Worm (Caenorhabditis elegans) whole organism, L4 larva: ENCODE measurements around the gene C16C8.9.

Experiments used
- F10B5.3 ChIP-seq: sonication (generic microtip); optimal IDR thresholded peaks from 2 replicates; lab custom pipeline; 2016; ENCODE audit warnings: mild to moderate bottlenecking, missing genetic modification characterization, missing compliant biosample characterization
- ZK546.5 ChIP-seq, 2 experiments: sonication (generic microtip); optimal IDR thresholded peaks; 2 replicates each; lab custom pipeline; 2017; ENCODE audit warnings: missing biosample characterization in 2 of 2, missing genetic modification characterization in 2 of 2
- arid-1 ChIP-seq: fragments of 200-800 bp; sonication (Bioruptor generic); conservative IDR thresholded peaks from 2 replicates; pipeline ENCODE4 v1.3.6; 2022; ENCODE audit warnings: missing genetic modification reagents, missing genetic modification characterization, missing compliant biosample characterization
- attf-4 ChIP-seq: sonication (generic microtip); optimal IDR thresholded peaks from 3 replicates; lab custom pipeline; 2017; ENCODE audit warnings: missing biosample characterization, missing genetic modification characterization
- ceh-44 ChIP-seq: fragments of 200-800 bp; sonication (Bioruptor generic); IDR thresholded peaks from 2 replicates; pipeline ENCODE4 v1.3.6; 2022; ENCODE audit warnings: missing genetic modification reagents, missing genetic modification characterization, missing compliant biosample characterization
- ceh-62 ChIP-seq: sonication (generic microtip); optimal IDR thresholded peaks from 2 replicates; lab custom pipeline; 2017; ENCODE audit warnings: missing biosample characterization, missing genetic modification characterization
- cey-2 ChIP-seq: sonication (generic microtip); optimal IDR thresholded peaks from 3 replicates; lab custom pipeline; 2017; ENCODE audit warnings: missing genetic modification characterization, mild to moderate bottlenecking, missing compliant biosample characterization, antibody characterized with exemption, borderline replicate concordance; ENCODE audit not compliant: insufficient read depth
- ctbp-1 ChIP-seq: fragments of 200-800 bp; sonication (Bioruptor generic); IDR thresholded peaks from 2 replicates; pipeline ENCODE4 v1.3.6; 2022; ENCODE audit warnings: missing genetic modification reagents, missing genetic modification characterization, missing compliant biosample characterization
- daf-19 ChIP-seq: fragments of 200-800 bp; sonication (Bioruptor generic); conservative IDR thresholded peaks from 2 replicates; pipeline ENCODE4 v1.3.6; 2022; ENCODE audit warnings: missing genetic modification characterization, missing compliant biosample characterization
- daf-8 ChIP-seq: fragments of 200-800 bp; sonication (Bioruptor generic); IDR thresholded peaks from 2 replicates; pipeline ENCODE4 v1.3.6; 2022; ENCODE audit warnings: missing genetic modification characterization, missing compliant biosample characterization
- dmd-9 ChIP-seq: fragments of 200-800 bp; sonication (Bioruptor generic); IDR thresholded peaks from 2 replicates; pipeline ENCODE4 v1.3.6; 2022; ENCODE audit warnings: missing genetic modification reagents, missing genetic modification characterization, missing compliant biosample characterization
- egl-43 ChIP-seq: fragments of 200-800 bp; sonication (Bioruptor generic); IDR thresholded peaks from 2 replicates; pipeline ENCODE4 v1.3.6; 2022; ENCODE audit warnings: missing genetic modification reagents, missing genetic modification characterization, missing compliant biosample characterization
- gei-8 ChIP-seq: fragments of 200-800 bp; sonication (Bioruptor generic); optimal IDR thresholded peaks from 2 replicates; lab custom pipeline; 2018; ENCODE audit warnings: mild to moderate bottlenecking, missing genetic modification characterization, missing compliant biosample characterization
- hif-1 ChIP-seq, 2 experiments: sonication (generic microtip); optimal IDR thresholded peaks; 2 replicates each; lab custom pipeline; 2016 to 2017; ENCODE audit warnings: missing compliant biosample characterization in 2 of 2, missing genetic modification characterization in 2 of 2, missing genetic modification reagents in 2 of 2, missing genotype in 2 of 2, mild to moderate bottlenecking in 1 of 2
- jun-1 ChIP-seq: fragments of 150-350 bp; optimal IDR thresholded peaks from 2 replicates; lab custom pipeline; 2014; ENCODE audit warnings: missing biosample characterization, missing genetic modification reagents, missing genetic modification characterization
- lin-15B ChIP-seq: fragments of 150-350 bp; sonication (generic microtip); optimal IDR thresholded peaks from 3 replicates; lab custom pipeline; 2014; ENCODE audit warnings: missing biosample characterization, missing genetic modification characterization
- lin-38 ChIP-seq: fragments of 200-800 bp; sonication (Bioruptor generic); IDR thresholded peaks from 2 replicates; pipeline ENCODE4 v1.3.6; 2022; ENCODE audit warnings: missing genetic modification reagents, missing genetic modification characterization, missing compliant biosample characterization
- lin-39 ChIP-seq: fragments of 150-350 bp; optimal IDR thresholded peaks from 2 replicates; lab custom pipeline; 2014; ENCODE audit warnings: missing biosample characterization, missing genetic modification reagents, missing genetic modification characterization
- lir-3 ChIP-seq: sonication (generic microtip); optimal IDR thresholded peaks from 2 replicates; lab custom pipeline; 2016; ENCODE audit warnings: mild to moderate bottlenecking, missing genetic modification characterization, missing compliant biosample characterization
- mdl-1 ChIP-seq, 2 experiments: fragments of 150-350 bp in 1 of 2; sonication (generic microtip) in 1 of 2; optimal IDR thresholded peaks; 2 replicates each; lab custom pipeline; 2014 to 2017; ENCODE audit warnings: missing biosample characterization in 2 of 2, missing genetic modification characterization in 2 of 2
- nhr-111 ChIP-seq: fragments of 200-800 bp; sonication (Bioruptor generic); optimal IDR thresholded peaks from 2 replicates; lab custom pipeline; 2018; ENCODE audit warnings: mild to moderate bottlenecking, missing genetic modification characterization, missing compliant biosample characterization
- nhr-237 ChIP-seq: sonication (generic microtip); optimal IDR thresholded peaks from 2 replicates; lab custom pipeline; 2017; ENCODE audit warnings: missing biosample characterization, missing genetic modification characterization
- nhr-41 ChIP-seq: fragments of 200-800 bp; sonication (Bioruptor generic); IDR thresholded peaks from 2 replicates; pipeline ENCODE4 v1.3.6; 2022; ENCODE audit warnings: missing genetic modification reagents, missing genetic modification characterization, missing compliant biosample characterization
- nhr-76 ChIP-seq: fragments of 150-350 bp; optimal IDR thresholded peaks from 2 replicates; lab custom pipeline; 2014; ENCODE audit warnings: missing biosample characterization, missing genetic modification characterization
- nhr-77 ChIP-seq: fragments of 150-350 bp; optimal IDR thresholded peaks from 2 replicates; lab custom pipeline; 2014; ENCODE audit warnings: missing biosample characterization, missing genetic modification characterization
- pha-4 ChIP-seq, 2 experiments: fragments of 150-350 bp in 1 of 2; fragments of 200-800 bp in 1 of 2; sonication (Bioruptor generic) in 1 of 2; IDR thresholded peaks in 1 of 2; optimal IDR thresholded peaks in 1 of 2; 2 replicates each; pipeline versions ENCODE4 v1.3.6 to Lab custom; 2014 to 2022; ENCODE audit warnings: missing genetic modification characterization in 2 of 2, missing genetic modification reagents in 2 of 2, missing biosample characterization in 1 of 2, missing compliant biosample characterization in 1 of 2
- php-3 ChIP-seq: fragments of 200-800 bp; sonication (Bioruptor generic); IDR thresholded peaks from 2 replicates; pipeline ENCODE4 v1.3.6; 2022; ENCODE audit warnings: missing genetic modification reagents, missing genetic modification characterization, missing compliant biosample characterization
- pqm-1 ChIP-seq: sonication (generic microtip); optimal IDR thresholded peaks from 2 replicates; lab custom pipeline; 2017; ENCODE audit warnings: missing biosample characterization, missing genetic modification characterization
- rbr-2 ChIP-seq: sonication (generic microtip); optimal IDR thresholded peaks from 2 replicates; lab custom pipeline; 2016; ENCODE audit warnings: missing genotype, missing genetic modification characterization, missing compliant biosample characterization
- sdz-12 ChIP-seq: fragments of 200-800 bp; sonication (Bioruptor generic); optimal IDR thresholded peaks from 2 replicates; lab custom pipeline; 2018; ENCODE audit warnings: mild to moderate bottlenecking, missing genetic modification characterization, missing compliant biosample characterization
- set-16 ChIP-seq: fragments of 200-800 bp; sonication (Bioruptor generic); IDR thresholded peaks from 2 replicates; pipeline ENCODE4 v1.3.6; 2022; ENCODE audit warnings: missing genetic modification reagents, missing genetic modification characterization, missing compliant biosample characterization
- snpc-1.2 ChIP-seq: fragments of 200-800 bp; sonication (Bioruptor generic); IDR thresholded peaks from 2 replicates; pipeline ENCODE4 v1.3.6; 2022; ENCODE audit warnings: missing genetic modification reagents, missing genetic modification characterization, missing compliant biosample characterization
- snpc-4 ChIP-seq: fragments of 150-350 bp; optimal IDR thresholded peaks from 2 replicates; lab custom pipeline; 2014; ENCODE audit warnings: missing biosample characterization, missing genetic modification characterization
- spr-1 ChIP-seq: sonication (generic microtip); optimal IDR thresholded peaks from 2 replicates; lab custom pipeline; 2016; ENCODE audit warnings: mild to moderate bottlenecking, missing genetic modification characterization, missing compliant biosample characterization
- spr-3 ChIP-seq: fragments of 200-800 bp; sonication (Bioruptor generic); optimal IDR thresholded peaks from 2 replicates; lab custom pipeline; 2018; ENCODE audit warnings: mild to moderate bottlenecking, missing genetic modification characterization, missing compliant biosample characterization
- unc-130 ChIP-seq: sonication (generic microtip); optimal IDR thresholded peaks from 2 replicates; lab custom pipeline; 2016; ENCODE audit warnings: missing genetic modification reagents, missing genetic modification characterization, missing compliant biosample characterization
- unc-39 ChIP-seq: sonication (generic microtip); optimal IDR thresholded peaks from 2 replicates; lab custom pipeline; 2017; ENCODE audit warnings: missing biosample characterization, missing genetic modification characterization
- zag-1 ChIP-seq: fragments of 150-350 bp; optimal IDR thresholded peaks from 2 replicates; lab custom pipeline; 2014; ENCODE audit warnings: missing biosample characterization, missing genetic modification characterization
- zfp-3 ChIP-seq: fragments of 200-800 bp; sonication (Bioruptor generic); conservative IDR thresholded peaks from 2 replicates; pipeline ENCODE4 v1.3.6; 2022; ENCODE audit warnings: missing genetic modification reagents, missing genetic modification characterization, missing compliant biosample characterization
- zip-11 ChIP-seq: fragments of 200-800 bp; sonication (Bioruptor generic); IDR thresholded peaks from 2 replicates; pipeline ENCODE4 v1.3.6; 2022; ENCODE audit warnings: missing genetic modification characterization, missing compliant biosample characterization
- ztf-11 ChIP-seq: fragments of 150-350 bp; optimal IDR thresholded peaks from 2 replicates; lab custom pipeline; 2014; ENCODE audit warnings: missing biosample characterization, missing genetic modification characterization
- ztf-7 ChIP-seq: fragments of 150-350 bp; optimal IDR thresholded peaks from 2 replicates; lab custom pipeline; 2014; ENCODE audit warnings: missing biosample characterization, missing genetic modification characterization

The C16C8.9 gene

ce11 chrII:3460048-3460447, 2.9 kb downstream of the C16C8.9 start, which contains the start of gene C16C8.7:
Gene C16C8.7 (minus strand): TSS chrII:3460148.
- TF ChIP-seq lin-15B (tag; lab: Kevin White, UChicago), result no peak
- no peak for TF ChIP-seq ctbp-1 (GFP tag; lab: Robert Waterston, UW)
- no peak for TF ChIP-seq nhr-76 (tag; lab: Kevin White, UChicago)
- TF ChIP-seq lin-39, result no peak
- no peak for TF ChIP-seq zag-1 (tag; lab: Kevin White, UChicago)
- TF ChIP-seq F10B5.3 (tag; lab: Kevin White, UChicago), result no peak
- TF ChIP-seq lin-38 (GFP tag; lab: Robert Waterston, UW), result no peak
- no peak for TF ChIP-seq ztf-7 (tag; lab: Kevin White, UChicago)

DNA sequence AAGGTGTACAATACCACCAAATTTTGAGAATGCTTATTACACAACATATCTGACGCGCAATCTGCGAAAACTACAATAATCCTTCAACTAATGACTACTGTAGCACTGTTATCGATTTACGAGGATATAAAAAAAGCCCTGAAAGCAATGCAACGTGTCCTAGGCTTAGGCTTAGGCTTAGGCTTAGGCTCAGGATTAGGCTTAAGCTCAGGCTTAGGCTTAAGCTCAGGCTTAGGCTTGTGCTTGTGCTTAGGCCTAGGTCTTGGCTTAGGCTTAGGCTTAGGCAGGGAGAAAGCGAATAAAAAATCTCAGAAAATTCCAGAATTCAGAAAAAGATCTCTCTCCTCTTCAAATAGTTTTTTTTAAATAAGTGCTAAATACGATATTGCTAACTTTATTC, 3.8 kb downstream of the C16C8.9 start:
- TF ChIP-seq zip-11 (no peak), zfp-3 (GFP tag; lab: Robert Waterston, UW) (no peak), jun-1 (tag; lab: Kevin White, UChicago) (no peak), nhr-77 (tag; lab: Kevin White, UChicago) (no peak), egl-43 (no peak), ztf-7 (tag; lab: Kevin White, UChicago) (no peak)

- no peak for TF ChIP-seq daf-8 (GFP tag; lab: Robert Waterston, UW)
- no peak for TF ChIP-seq mdl-1 (tag; optimal IDR thresholded peaks at IDR 0.05; lab: Kevin White, UChicago)
- no peak for TF ChIP-seq rbr-2 (tag; lab: Kevin White, UChicago)
- no peak for TF ChIP-seq hif-1 (tag; optimal IDR thresholded peaks at IDR 0.05; lab: Kevin White, UChicago)
- TF ChIP-seq lin-15B (tag; lab: Kevin White, UChicago), result no peak
- no peak for TF ChIP-seq gei-8 (GFP tag; lab: Kevin White, UChicago)
- no peak for TF ChIP-seq php-3 (GFP tag; lab: Robert Waterston, UW)
- TF ChIP-seq zip-11, result no peak
- no peak for TF ChIP-seq sdz-12
- no peak for TF ChIP-seq ztf-11 (tag; lab: Kevin White, UChicago)
Observed at ce11 chrII:3458209-3458608, 4.8 kb downstream of the C16C8.9 start, which contains the start of the genes C16C8.26 and C16C8.19. Gene C16C8.26 (minus strand): TSS chrII:3458309. Gene C16C8.19 (plus strand): TSS chrII:3458487.

DNA sequence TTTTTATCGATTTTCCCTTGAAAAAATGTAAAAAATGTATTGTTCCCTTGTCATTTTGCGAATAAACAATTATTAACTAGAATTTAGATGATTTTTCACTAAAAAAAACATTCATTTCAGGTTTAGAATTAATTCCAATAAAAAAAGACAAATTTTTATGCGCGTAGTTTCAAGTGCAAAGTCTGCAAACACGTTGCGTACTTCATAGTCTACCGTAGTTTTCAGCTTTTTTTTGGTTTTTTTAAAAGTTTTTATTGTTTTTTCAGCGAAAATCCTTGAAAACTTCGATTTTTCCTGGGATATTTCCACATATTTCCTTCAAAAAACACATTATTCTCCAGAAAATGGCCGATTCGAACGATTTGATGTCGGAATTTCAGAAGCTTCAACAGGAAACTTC, 9.5 kb downstream of the C16C8.9 start, which contains the start of gene C16C8.11:
C16C8.11 (plus strand) TSS at position 188 of the 400 bp plus-strand sequence.
- TF ChIP-seq spr-3 (GFP tag; lab: Kevin White, UChicago) (no peak), dmd-9 (no peak), cey-2 (tag; lab: Kevin White, UChicago) (no peak), daf-19 (GFP tag; lab: Robert Waterston, UW) (no peak), sdz-12 (no peak), nhr-237 (tag; lab: Kevin White, UChicago) (no peak), unc-39 (tag; lab: Kevin White, UChicago) (no peak), pha-4 (GFP tag; IDR thresholded peaks at IDR 0.05; lab: Robert Waterston, UW) (no peak), pha-4 (tag; optimal IDR thresholded peaks at IDR 0.05; lab: Kevin White, UChicago) (no peak), lin-39 (no peak), snpc-1.2 (GFP tag; lab: Robert Waterston, UW) (no peak), spr-1 (tag; lab: Kevin White, UChicago) (no peak), F10B5.3 (tag; lab: Kevin White, UChicago) (no peak)
- TF ChIP-seq, all 104 proteins: peak for 0

ce11 chrII:3452421-3452820, 10.6 kb downstream of the C16C8.9 start, which contains the start of gene C16C8.12:
Gene C16C8.12 (plus strand): TSS chrII:3452721.
- TF ChIP-seq snpc-4 (tag; lab: Kevin White, UChicago) (no peak), set-16 (GFP tag; lab: Robert Waterston, UW) (no peak), ZK546.5 (tag; optimal IDR thresholded peaks at IDR 0.05; lab: Kevin White, UChicago) (no peak), cey-2 (tag; lab: Kevin White, UChicago) (no peak), nhr-41 (GFP tag; lab: Robert Waterston, UW) (no peak), ceh-44 (GFP tag; lab: Robert Waterston, UW) (no peak), unc-130 (GFP tag; lab: Kevin White, UChicago) (no peak), pqm-1 (tag; lab: Kevin White, UChicago) (no peak), daf-19 (GFP tag; lab: Robert Waterston, UW) (no peak), gei-8 (GFP tag; lab: Kevin White, UChicago) (no peak), lir-3 (no peak), nhr-111 (GFP tag; lab: Kevin White, UChicago) (no peak), arid-1 (GFP tag; lab: Robert Waterston, UW) (no peak), ceh-62 (tag; lab: Kevin White, UChicago) (no peak), attf-4 (tag; lab: Kevin White, UChicago) (no peak)
